Worm (Caenorhabditis elegans): ENCODE data around the gene ula-1.

DNA sequence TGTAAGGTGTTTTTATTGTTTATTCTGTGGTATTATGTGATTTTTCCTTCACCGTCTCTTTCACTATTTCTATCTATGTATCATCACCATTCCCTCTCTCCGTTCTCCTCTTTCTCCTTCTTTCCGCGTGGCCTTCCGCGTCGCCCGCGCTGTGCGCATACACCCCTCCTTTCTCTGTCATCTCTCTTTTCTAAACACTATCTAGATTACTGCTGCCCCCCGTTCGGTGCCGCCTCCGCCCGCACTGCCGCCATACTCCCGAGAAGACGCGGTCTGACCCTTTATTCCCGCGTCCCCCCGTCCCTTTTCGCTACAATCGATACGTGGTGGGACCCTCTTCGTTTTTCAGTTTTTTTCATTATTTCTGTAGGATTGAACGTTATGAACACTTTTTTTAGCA, 28.5 kb upstream of the ula-1 start:
- TF ChIP-seq med-1 (GFP tag; optimal IDR thresholded peaks at IDR 0.05; ENCODE audit: insufficient read depth) (no peak), ztf-23 (GFP tag; IDR thresholded peaks at IDR 0.05) (0 out of 2 replicates have a peak, but pooled peaks have one; percentile 45), ztf-29 (GFP tag; IDR thresholded peaks at IDR 0.05) (no peak), ref-1 (GFP tag; conservative IDR thresholded peaks at IDR 0.05) (no peak), cog-1 (tag; optimal IDR thresholded peaks at IDR 0.05) (no peak), T22C8.4 (GFP tag; IDR thresholded peaks at IDR 0.05) (no peak), tab-1 (GFP tag; IDR thresholded peaks at IDR 0.05) (no peak), klf-2 (GFP tag; conservative IDR thresholded peaks at IDR 0.05) (no peak), flt-1 (GFP tag; IDR thresholded peaks at IDR 0.05) (peak; percentile 66)
